Worm (Caenorhabditis elegans) whole organism, young adult: Measurements from ENCODE around the gene K04H4.5.

ENCODE experiments used
- B0019.2 ChIP-seq: fragments of 200-800 bp; sonication (Bioruptor generic); conservative IDR thresholded peaks from 2 replicates; pipeline ENCODE4 v1.3.6; 2022; ENCODE audit warnings: missing genetic modification reagents, missing genetic modification characterization, missing compliant biosample characterization
- D2030.7 ChIP-seq: fragments of 200-800 bp; sonication (Bioruptor generic); IDR thresholded peaks from 2 replicates; pipeline ENCODE4 v1.3.6; 2022; ENCODE audit warnings: missing genetic modification reagents, missing genetic modification characterization, missing compliant biosample characterization
- F33H1.4 ChIP-seq: fragments of 200-800 bp; sonication (Bioruptor generic); IDR thresholded peaks from 2 replicates; pipeline ENCODE4 v1.3.6; 2022; ENCODE audit warnings: missing genetic modification reagents, missing genetic modification characterization, missing compliant biosample characterization
- Y53F4B.3 ChIP-seq: fragments of 200-800 bp; sonication (Bioruptor generic); IDR thresholded peaks from 2 replicates; pipeline ENCODE4 v1.3.6; 2022; ENCODE audit warnings: missing genetic modification reagents, missing genetic modification characterization, missing compliant biosample characterization
- ceh-100 ChIP-seq: fragments of 200-800 bp; sonication (Bioruptor generic); IDR thresholded peaks from 2 replicates; pipeline ENCODE4 v1.3.6; 2022; ENCODE audit warnings: missing genetic modification reagents, missing genetic modification characterization, missing compliant biosample characterization
- dox-1 ChIP-seq: fragments of 200-800 bp; sonication (Bioruptor generic); IDR thresholded peaks from 2 replicates; pipeline ENCODE4 v1.3.6; 2022; ENCODE audit warnings: missing genetic modification reagents, missing genetic modification characterization, missing compliant biosample characterization
- efl-1 ChIP-seq: fragments of 150-350 bp; optimal IDR thresholded peaks from 2 replicates; lab custom pipeline; 2014; ENCODE audit warnings: missing biosample characterization, missing genetic modification reagents, missing genetic modification characterization
- egrh-3 ChIP-seq: fragments of 200-800 bp; sonication (Bioruptor generic); IDR thresholded peaks from 2 replicates; pipeline ENCODE4 v1.3.6; 2022; ENCODE audit warnings: missing genetic modification reagents, missing genetic modification characterization, missing compliant biosample characterization
- lir-1 ChIP-seq: fragments of 200-800 bp; sonication (Bioruptor generic); conservative IDR thresholded peaks from 2 replicates; pipeline ENCODE4 v1.3.6; 2022; ENCODE audit warnings: missing genetic modification reagents, missing genetic modification characterization, missing compliant biosample characterization
- lsl-1 ChIP-seq: fragments of 200-800 bp; sonication (Bioruptor generic); optimal IDR thresholded peaks from 2 replicates; lab custom pipeline; 2018; ENCODE audit warnings: mild to moderate bottlenecking, missing genetic modification characterization, moderate library complexity, missing compliant biosample characterization
- madf-8 ChIP-seq: fragments of 200-800 bp; sonication (Bioruptor generic); conservative IDR thresholded peaks from 2 replicates; pipeline ENCODE4 v1.3.6; 2022; ENCODE audit warnings: missing genetic modification reagents, missing genetic modification characterization, missing compliant biosample characterization
- mcd-1 ChIP-seq: fragments of 200-800 bp; sonication (Bioruptor generic); IDR thresholded peaks from 2 replicates; pipeline ENCODE4 v1.3.6; 2022; ENCODE audit warnings: missing genetic modification reagents, missing genetic modification characterization, missing compliant biosample characterization
- snpc-4 ChIP-seq, 5 experiments: fragments of 150-350 bp in 1 of 5; sonication (generic microtip) in 4 of 5; optimal IDR thresholded peaks; 2 replicates each; lab custom pipeline; 2014 to 2018; ENCODE audit warnings: missing genetic modification characterization in 5 of 5, missing biosample characterization in 3 of 5, antibody characterized with exemption in 2 of 5, mild to moderate bottlenecking in 2 of 5, missing compliant biosample characterization in 2 of 5, missing genotype in 2 of 5, moderate library complexity in 2 of 5, missing genetic modification reagents in 1 of 5
- tbp1 ChIP-seq: fragments of 200-800 bp; sonication (Bioruptor generic); optimal IDR thresholded peaks from 2 replicates; lab custom pipeline; 2018; ENCODE audit warnings: mild to moderate bottlenecking, missing genetic modification characterization, missing compliant biosample characterization

K04H4.5 gene

ce11 chrIII:9408304-9408703 lies 49.1 kb downstream of the K04H4.5 start (continued):
- TF ChIP-seq F33H1.4 = peak; percentile 80
- TF ChIP-seq dox-1 (GFP tag; lab: Robert Waterston, UW) = peak; percentile 95
- TF ChIP-seq lsl-1 (GFP tag; lab: Kevin White, UChicago) = peak; percentile 74
- TF ChIP-seq madf-8 (GFP tag; lab: Robert Waterston, UW) = peak; percentile 89
- TF ChIP-seq tbp1 (GFP tag; lab: Kevin White, UChicago) = peak; percentile 77
- TF ChIP-seq B0019.2 = peak; percentile 97
- TF ChIP-seq snpc-4 (GFP tag; optimal IDR thresholded peaks at IDR 0.05; lab: Kevin White, UChicago) = peak; percentile 90
- TF ChIP-seq snpc-4 (tag; optimal IDR thresholded peaks at IDR 0.05; lab: Kevin White, UChicago) = peak; percentile 89 to 98 (median 94)
- peak; percentile 97 for TF ChIP-seq mcd-1 (GFP tag; lab: Robert Waterston, UW)
- peak; percentile 97 for TF ChIP-seq ceh-100 (GFP tag; lab: Robert Waterston, UW)
- peak; percentile 99 for TF ChIP-seq D2030.7 (GFP tag; lab: Robert Waterston, UW)
- peak; percentile 67; the same call in 1 of the 2 replicates for TF ChIP-seq lir-1 (GFP tag; lab: Robert Waterston, UW)
- TF ChIP-seq efl-1 (GFP tag; lab: Kevin White, UChicago) = peak; percentile 53
- peak; percentile 91 for TF ChIP-seq Y53F4B.3 (GFP tag; lab: Robert Waterston, UW)
- peak; percentile 88 for TF ChIP-seq egrh-3 (GFP tag; lab: Robert Waterston, UW)
